Fruit fly (Drosophila melanogaster) whole organism, embryonic: ENCODE results near the gene Fbxl7.

Source experiments
- Awh ChIP-seq: fragments of 200-800 bp; sonication (Bioruptor generic); IDR thresholded peaks from 2 replicates; pipeline ENCODE4, ENCODE4 v1.3.6; 2022; ENCODE audit warnings: missing biosample characterization, missing genetic modification characterization
- CG12659 ChIP-seq: fragments of 200-800 bp; sonication (Bioruptor generic); optimal IDR thresholded peaks from 3 replicates; lab custom pipeline; 2017; ENCODE audit warnings: mild to moderate bottlenecking, missing biosample characterization, missing genetic modification reagents, missing genetic modification characterization
- CG14710 ChIP-seq: fragments of 200-800 bp; sonication (Bioruptor generic); optimal IDR thresholded peaks from 3 replicates; lab custom pipeline; 2019; ENCODE audit warnings: missing biosample characterization, mild to moderate bottlenecking, missing genetic modification characterization, moderate library complexity
- CG16863 ChIP-seq: fragments of 200-800 bp; sonication (Bioruptor generic); optimal IDR thresholded peaks from 3 replicates; lab custom pipeline; 2016; ENCODE audit warnings: missing biosample characterization, missing genetic modification characterization
- CG17186 ChIP-seq: fragments of 200-800 bp; sonication (Bioruptor generic); optimal IDR thresholded peaks from 3 replicates; lab custom pipeline; 2017; ENCODE audit warnings: missing biosample characterization, missing genetic modification reagents, missing genetic modification characterization
- CG17829 ChIP-seq: fragments of 200-800 bp; optimal IDR thresholded peaks from 2 replicates; lab custom pipeline; 2019; ENCODE audit warnings: missing biosample characterization, mild to moderate bottlenecking, missing genetic modification characterization, moderate library complexity
- CG18476 ChIP-seq: fragments of 200-800 bp; sonication (Bioruptor generic); optimal IDR thresholded peaks from 2 replicates; lab custom pipeline; 2016; ENCODE audit warnings: missing biosample characterization, mild to moderate bottlenecking, missing genetic modification characterization
- CG2120 ChIP-seq: fragments of 200-800 bp; sonication (Bioruptor generic); optimal IDR thresholded peaks from 3 replicates; lab custom pipeline; 2016; ENCODE audit warnings: missing biosample characterization, missing genetic modification characterization
- CG2199 ChIP-seq: fragments of 200-800 bp; sonication (Bioruptor generic); IDR thresholded peaks from 3 replicates; pipeline ENCODE4 v1.3.6; 2022; ENCODE audit warnings: missing biosample characterization, missing genetic modification characterization
- CG32767 ChIP-seq: fragments of 200-800 bp; sonication (Bioruptor generic); IDR thresholded peaks from 2 replicates; pipeline ENCODE4 v1.3.6; 2022; ENCODE audit warnings: missing biosample characterization, missing genetic modification characterization
- CG3281 ChIP-seq: fragments of 200-800 bp; sonication (Bioruptor generic); optimal IDR thresholded peaks from 3 replicates; lab custom pipeline; 2017; ENCODE audit warnings: missing biosample characterization, mild to moderate bottlenecking, missing genetic modification characterization
- CG33557 ChIP-seq: fragments of 200-800 bp; sonication (Bioruptor generic); optimal IDR thresholded peaks from 2 replicates; lab custom pipeline; 2019; ENCODE audit warnings: missing biosample characterization, mild to moderate bottlenecking, missing genetic modification characterization, moderate library complexity
- CG4820 ChIP-seq: fragments of 200-800 bp; sonication (Bioruptor generic); optimal IDR thresholded peaks from 3 replicates; lab custom pipeline; 2016; ENCODE audit warnings: missing biosample characterization, missing genetic modification characterization
- CG9817 ChIP-seq: fragments of 200-800 bp; sonication (Bioruptor generic); optimal IDR thresholded peaks from 2 replicates; lab custom pipeline; 2018; ENCODE audit warnings: missing biosample characterization, mild to moderate bottlenecking, missing genetic modification characterization, moderate library complexity
- CG9876 ChIP-seq: fragments of 200-800 bp; sonication (Bioruptor generic); optimal IDR thresholded peaks from 2 replicates; lab custom pipeline; 2016; ENCODE audit warnings: missing biosample characterization, missing genetic modification characterization
- Chrac-16 ChIP-seq: fragments of 200-800 bp; sonication (Bioruptor generic); optimal IDR thresholded peaks from 3 replicates; lab custom pipeline; 2016; ENCODE audit warnings: missing biosample characterization, missing genetic modification characterization
- Dp ChIP-seq: fragments of 200-800 bp; sonication (Bioruptor generic); optimal IDR thresholded peaks from 2 replicates; lab custom pipeline; 2018; ENCODE audit warnings: missing biosample characterization, mild to moderate bottlenecking, missing genetic modification characterization, moderate library complexity
- Drgx ChIP-seq: fragments of 200-800 bp; sonication (Bioruptor generic); IDR thresholded peaks from 2 replicates; pipeline ENCODE4 v1.3.6; 2022; ENCODE audit warnings: missing biosample characterization, missing genetic modification characterization
- Eip74EF ChIP-seq, 2 experiments: fragments of 200-800 bp in 1 of 2; fragments of >200 bp in 1 of 2; sonication (Bioruptor generic) in 1 of 2; optimal IDR thresholded peaks; 2 replicates each; lab custom pipeline; 2017 to 2019; ENCODE audit warnings: missing biosample characterization in 2 of 2, missing genetic modification characterization in 2 of 2, mild to moderate bottlenecking in 1 of 2, moderate library complexity in 1 of 2
- Fer2 ChIP-seq: fragments of 200-800 bp; sonication (Bioruptor generic); optimal IDR thresholded peaks from 2 replicates; lab custom pipeline; 2018; ENCODE audit warnings: missing biosample characterization, mild to moderate bottlenecking, missing genetic modification characterization, moderate library complexity
- GATAe ChIP-seq: fragments of 200-800 bp; sonication (Bioruptor generic); conservative IDR thresholded peaks from 2 replicates; pipeline ENCODE4 v1.3.6; 2022; ENCODE audit warnings: missing biosample characterization, missing genetic modification characterization
- HmgZ ChIP-seq: fragments of 200-800 bp; sonication (Bioruptor generic); optimal IDR thresholded peaks from 2 replicates; lab custom pipeline; 2018; ENCODE audit warnings: missing biosample characterization, mild to moderate bottlenecking, missing genetic modification characterization
- Lhr ChIP-seq: fragments of 200-800 bp; sonication (Bioruptor generic); optimal IDR thresholded peaks from 3 replicates; lab custom pipeline; 2017; ENCODE audit warnings: mild to moderate bottlenecking, missing biosample characterization, missing genetic modification reagents, missing genetic modification characterization
- NC2β ChIP-seq: fragments of 200-800 bp; sonication (Bioruptor generic); optimal IDR thresholded peaks from 2 replicates; lab custom pipeline; 2016; ENCODE audit warnings: missing biosample characterization, missing genetic modification characterization
- Oli ChIP-seq: fragments of 200-800 bp; sonication (Bioruptor generic); optimal IDR thresholded peaks from 2 replicates; lab custom pipeline; 2018; ENCODE audit warnings: missing biosample characterization, mild to moderate bottlenecking, missing genetic modification characterization, moderate library complexity
- Ptx1 ChIP-seq: fragments of 200-800 bp; sonication (Bioruptor generic); IDR thresholded peaks from 2 replicates; pipeline ENCODE4 v1.3.6; 2022; ENCODE audit warnings: missing biosample characterization, missing genetic modification characterization
- TFAM ChIP-seq: fragments of 200-800 bp; sonication (Bioruptor generic); optimal IDR thresholded peaks from 2 replicates; lab custom pipeline; 2017; ENCODE audit warnings: missing biosample characterization, missing genetic modification characterization, inconsistent platforms
- Xbp1 ChIP-seq: fragments of 200-800 bp; sonication (Bioruptor generic); optimal IDR thresholded peaks from 3 replicates; lab custom pipeline; 2016; ENCODE audit warnings: missing biosample characterization, mild to moderate bottlenecking, missing genetic modification characterization
- cwo ChIP-seq: fragments of 200-800 bp; sonication (Bioruptor generic); optimal IDR thresholded peaks from 3 replicates; lab custom pipeline; 2017; ENCODE audit warnings: missing biosample characterization, missing genetic modification characterization, mild to moderate bottlenecking, moderate library complexity, missing genetic modification reagents
- ewg ChIP-seq: fragments of 200-800 bp; sonication (Bioruptor generic); optimal IDR thresholded peaks from 3 replicates; lab custom pipeline; 2017; ENCODE audit warnings: mild to moderate bottlenecking, missing biosample characterization, missing genetic modification reagents, missing genetic modification characterization
- fd96Cb ChIP-seq: fragments of 200-800 bp; sonication (Bioruptor generic); optimal IDR thresholded peaks from 2 replicates; lab custom pipeline; 2018; ENCODE audit warnings: missing biosample characterization, mild to moderate bottlenecking, missing genetic modification characterization, moderate library complexity
- gsb ChIP-seq: fragments of 200-800 bp; sonication (Bioruptor generic); IDR thresholded peaks from 2 replicates; pipeline ENCODE4 v1.3.6; 2022; ENCODE audit warnings: missing biosample characterization, missing genetic modification characterization
- her ChIP-seq: fragments of 200-800 bp; sonication (Bioruptor generic); optimal IDR thresholded peaks from 2 replicates; lab custom pipeline; 2016; ENCODE audit warnings: missing biosample characterization, missing genetic modification characterization
- ken ChIP-seq: fragments of 200-800 bp; sonication (Bioruptor generic); IDR thresholded peaks from 3 replicates; pipeline ENCODE4 v1.3.6; 2022; ENCODE audit warnings: missing biosample characterization, missing genetic modification characterization
- mld ChIP-seq: fragments of 200-800 bp; sonication (Bioruptor generic); IDR thresholded peaks from 3 replicates; pipeline ENCODE4 v1.3.6; 2022; ENCODE audit warnings: missing biosample characterization, missing genetic modification characterization; ENCODE audit not compliant: partially characterized antibody
- nmo ChIP-seq: fragments of 200-800 bp; sonication (Bioruptor generic); optimal IDR thresholded peaks from 2 replicates; lab custom pipeline; 2018; ENCODE audit warnings: missing biosample characterization, mild to moderate bottlenecking, missing genetic modification characterization, moderate library complexity
- oc ChIP-seq: fragments of 200-800 bp; sonication (Bioruptor generic); optimal IDR thresholded peaks from 2 replicates; lab custom pipeline; 2018; ENCODE audit warnings: missing biosample characterization, mild to moderate bottlenecking, missing genetic modification characterization, moderate library complexity
- odd ChIP-seq: fragments of 200-800 bp; sonication (Bioruptor generic); optimal IDR thresholded peaks from 2 replicates; lab custom pipeline; 2017; ENCODE audit warnings: missing biosample characterization, mild to moderate bottlenecking, missing genetic modification characterization
- onecut ChIP-seq: fragments of 200-800 bp; sonication (Bioruptor generic); IDR thresholded peaks from 2 replicates; pipeline ENCODE4 v1.3.6; 2022; ENCODE audit warnings: missing biosample characterization, missing genetic modification characterization
- pho ChIP-seq: fragments of 200-800 bp; sonication (Bioruptor generic); optimal IDR thresholded peaks from 2 replicates; lab custom pipeline; 2016; ENCODE audit warnings: missing biosample characterization, missing genetic modification characterization
- pnt ChIP-seq: fragments of 200-800 bp; sonication (Bioruptor generic); optimal IDR thresholded peaks from 3 replicates; lab custom pipeline; 2016; ENCODE audit warnings: missing biosample characterization, missing genetic modification characterization
- psq ChIP-seq: fragments of 200-800 bp; sonication (Bioruptor generic); optimal IDR thresholded peaks from 2 replicates; lab custom pipeline; 2017; ENCODE audit warnings: missing biosample characterization, missing genetic modification characterization
- pum ChIP-seq: fragments of 200-800 bp; sonication (Bioruptor generic); optimal IDR thresholded peaks from 2 replicates; lab custom pipeline; 2016; ENCODE audit warnings: missing biosample characterization, missing genetic modification characterization
- row ChIP-seq: fragments of 200-800 bp; sonication (Bioruptor generic); IDR thresholded peaks from 3 replicates; pipeline ENCODE4 v1.3.6; 2022; ENCODE audit warnings: missing biosample characterization, missing genetic modification characterization
- shn ChIP-seq: fragments of 200-800 bp; sonication (Bioruptor generic); optimal IDR thresholded peaks from 3 replicates; lab custom pipeline; 2016; ENCODE audit warnings: missing biosample characterization, missing genetic modification characterization
- sisA ChIP-seq: fragments of 200-800 bp; sonication (Bioruptor generic); IDR thresholded peaks from 2 replicates; pipeline ENCODE4 v1.3.6; 2022; ENCODE audit warnings: missing biosample characterization, missing genetic modification characterization
- sr ChIP-seq: fragments of 200-800 bp; sonication (Bioruptor generic); IDR thresholded peaks from 3 replicates; pipeline ENCODE4 v1.3.6; 2022; ENCODE audit warnings: missing biosample characterization, missing genetic modification characterization
- tin ChIP-seq: fragments of 200-800 bp; sonication (Bioruptor generic); optimal IDR thresholded peaks from 3 replicates; lab custom pipeline; 2016; ENCODE audit warnings: missing biosample characterization, missing genetic modification characterization
- unc-4 ChIP-seq: fragments of 200-800 bp; sonication (Bioruptor generic); IDR thresholded peaks from 2 replicates; pipeline ENCODE4 v1.3.6; 2022; ENCODE audit warnings: missing biosample characterization, missing genetic modification characterization; ENCODE audit not compliant: partially characterized antibody
- unpg ChIP-seq: fragments of 200-800 bp; sonication (Bioruptor generic); optimal IDR thresholded peaks from 3 replicates; lab custom pipeline; 2018; ENCODE audit warnings: missing biosample characterization, mild to moderate bottlenecking, missing genetic modification characterization, moderate library complexity
- usp ChIP-seq: fragments of >200 bp; optimal IDR thresholded peaks from 2 replicates; lab custom pipeline; 2017; ENCODE audit warnings: missing biosample characterization, missing genetic modification characterization

The Fbxl7 gene

dm6 chr3R:15965169-15965568 lies 44.5 kb downstream of the Fbxl7 start, which contains the start of the genes CG32856 and Rbf2 (continued):
- TF ChIP-seq Chrac-16 (peak; percentile 86), NC2β (GFP tag; lab: Kevin White, UChicago) (peak; percentile 8), pum (peak; percentile 77), CG14710 (tag; lab: Kevin White, UChicago) (peak; percentile 56), CG9817 (tag; lab: Kevin White, UChicago) (peak; percentile 93), nmo (GFP tag; lab: Kevin White, UChicago) (peak; percentile 90), shn (GFP tag; lab: Kevin White, UChicago) (peak; percentile 64), mld (peak; percentile 87), sisA (GFP tag; lab: Robert Waterston, UW) (no peak), oc (tag; lab: Kevin White, UChicago) (no peak), CG17829 (tag; lab: Kevin White, UChicago) (peak; percentile 58), CG12659 (GFP tag; lab: Kevin White, UChicago) (peak; percentile 90), CG9876 (peak; percentile 42), pnt (GFP tag; lab: Kevin White, UChicago) (peak; percentile 29), HmgZ (tag; lab: Kevin White, UChicago) (peak; percentile 90), Ptx1 (GFP tag; lab: Robert Waterston, UW) (no peak; the same call in 1 of the 2 replicates), usp (GFP tag; lab: Kevin White, UChicago) (no peak), Drgx (GFP tag; lab: Robert Waterston, UW) (no peak), gsb (no peak), cwo (GFP tag; lab: Kevin White, UChicago) (no peak), pho (GFP tag; lab: Kevin White, UChicago) (peak; percentile 83), ewg (GFP tag; lab: Kevin White, UChicago) (peak; percentile 43), Eip74EF (GFP tag; optimal IDR thresholded peaks at IDR 0.05; lab: Kevin White, UChicago) (no peak), fd96Cb (tag; lab: Kevin White, UChicago) (no peak), TFAM (no peak), Xbp1 (GFP tag; lab: Kevin White, UChicago) (peak; percentile 88), her (peak; percentile 73), Lhr (no peak), psq (GFP tag; lab: Kevin White, UChicago) (peak; percentile 46), CG18476 (GFP tag; lab: Kevin White, UChicago) (no peak), ken (GFP tag; lab: Robert Waterston, UW) (no peak; the same call in 1 of the 3 replicates), row (GFP tag; lab: Robert Waterston, UW) (peak; percentile 95), tin (GFP tag; lab: Kevin White, UChicago) (no peak), GATAe (no peak), CG17186 (GFP tag; lab: Kevin White, UChicago) (peak; percentile 14), CG16863 (peak; percentile 75), Dp (GFP tag; lab: Kevin White, UChicago) (peak; percentile 84), unpg (GFP tag; lab: Kevin White, UChicago) (peak; percentile 93), CG32767 (GFP tag; lab: Robert Waterston, UW) (0 out of 2 replicates have a peak, but pooled peaks have one; percentile 69), Oli (tag; lab: Kevin White, UChicago) (no peak), onecut (no peak), Fer2 (peak; percentile 60), CG33557 (GFP tag; lab: Kevin White, UChicago) (peak; percentile 80), CG2120 (GFP tag; lab: Kevin White, UChicago) (peak; percentile 95), CG4820 (no peak), odd (peak; percentile 58), Awh (no peak), CG3281 (GFP tag; lab: Kevin White, UChicago) (no peak), sr (GFP tag; lab: Robert Waterston, UW) (no peak), CG2199 (GFP tag; lab: Robert Waterston, UW) (no peak), unc-4 (GFP tag; lab: Robert Waterston, UW) (peak; percentile 73)
